Fruit fly (Drosophila melanogaster): Measurements from ENCODE around the gene Nepl21.
A peak's percentile ranks its signal among the peaks of the same experiment; 100 is the strongest.

The Nepl21 gene

DNA sequence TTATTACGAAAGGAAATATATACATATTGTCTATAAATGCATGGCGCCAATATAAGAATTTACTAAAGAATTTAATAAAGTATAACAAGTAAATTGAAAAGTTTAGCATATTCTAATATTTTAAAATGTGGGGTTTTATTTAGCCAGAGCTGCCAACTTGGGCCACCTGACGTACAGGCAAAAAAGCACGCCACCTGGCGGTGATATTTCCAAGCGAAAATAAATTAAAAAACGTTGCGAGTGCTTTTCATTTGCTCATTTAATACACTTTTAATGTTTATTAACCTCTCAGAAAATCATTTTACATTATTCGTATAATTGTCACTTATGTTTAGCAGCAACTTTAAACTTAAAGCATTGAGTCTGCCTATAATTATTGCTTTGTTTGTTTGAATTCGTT is 13.1 kb upstream of the Nepl21 start:
- TF ChIP-seq CG7101 (tag; optimal IDR thresholded peaks at IDR 0.05) = no peak
- TF ChIP-seq ovo (GFP tag; optimal IDR thresholded peaks at IDR 0.05) = no peak
- peak; percentile 56 for TF ChIP-seq kay (GFP tag; ENCODE audit: borderline replicate concordance)

DNA sequence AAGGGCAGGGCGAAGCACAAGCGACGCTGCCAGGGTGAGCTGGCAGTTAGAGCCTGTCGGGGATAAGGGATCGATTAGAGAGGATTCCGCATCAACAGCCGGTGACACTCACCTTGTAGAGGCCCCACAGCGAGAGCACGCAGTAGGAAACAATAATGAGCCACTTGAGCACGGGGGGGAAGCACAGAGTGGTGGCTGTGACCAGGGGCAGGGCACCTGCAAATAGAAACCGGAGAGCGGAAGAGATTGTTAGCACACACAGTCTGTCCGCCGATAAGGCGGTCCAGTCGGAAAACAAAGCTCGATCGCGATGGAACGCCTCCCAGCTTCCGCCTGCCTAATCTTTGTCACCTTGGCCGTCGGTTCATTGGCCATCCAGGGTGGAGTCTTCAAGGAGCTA is 10.9 kb upstream of the Nepl21 start, which contains the start of gene Nepl17:
TSS of gene Nepl17 (plus strand) at position 301 of the 400 bp plus-strand sequence.
- TF ChIP-seq CG5204 (GFP tag; optimal IDR thresholded peaks at IDR 0.05) = no peak
- TF ChIP-seq CG7045 (GFP tag; optimal IDR thresholded peaks at IDR 0.05) = no peak
- TF ChIP-seq Hr96 (GFP tag; optimal IDR thresholded peaks at IDR 0.05) = no peak
- no peak for TF ChIP-seq Clk (GFP tag; optimal IDR thresholded peaks at IDR 0.05)
- TF ChIP-seq CG7101 (tag; optimal IDR thresholded peaks at IDR 0.05) = no peak
- no peak for TF ChIP-seq pad (GFP tag; optimal IDR thresholded peaks at IDR 0.05)
- TF ChIP-seq ovo (GFP tag; optimal IDR thresholded peaks at IDR 0.05) = no peak
- no peak for TF ChIP-seq kay (GFP tag; ENCODE audit: borderline replicate concordance)
- no peak for TF ChIP-seq CG12768 (GFP tag; optimal IDR thresholded peaks at IDR 0.05)
- TF ChIP-seq CG1620 (GFP tag; optimal IDR thresholded peaks at IDR 0.05) = no peak
- no peak for TF ChIP-seq cic (GFP tag; optimal IDR thresholded peaks at IDR 0.05)
- TF ChIP-seq tj (GFP tag; optimal IDR thresholded peaks at IDR 0.05) = no peak
- no peak for TF ChIP-seq CG14711 (tag; optimal IDR thresholded peaks at IDR 0.05)
- no peak for TF ChIP-seq Crg-1 (GFP tag; optimal IDR thresholded peaks at IDR 0.05)
- no peak for TF ChIP-seq cnc (optimal IDR thresholded peaks at IDR 0.05)

DNA sequence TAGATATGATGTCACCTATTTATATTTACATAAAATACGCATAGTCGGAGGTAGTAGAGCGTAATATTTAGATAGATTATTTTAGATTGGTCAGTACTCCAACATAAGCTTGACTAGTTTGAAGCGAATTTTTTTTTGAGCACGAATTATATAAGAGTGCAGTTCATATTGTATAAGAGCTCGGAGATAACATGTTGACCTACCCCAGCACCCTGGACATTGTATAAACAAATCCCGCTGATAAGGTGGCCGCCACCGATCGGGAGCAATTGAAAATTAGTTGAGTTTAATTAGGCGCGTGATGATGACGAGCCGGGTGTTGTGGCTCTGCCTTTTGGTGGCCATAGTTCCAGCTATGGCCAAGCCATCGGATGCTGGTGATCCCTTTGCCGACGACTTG is 8.1 kb upstream of the Nepl21 start, which contains the start of gene Nepl18:
TSS of gene Nepl18 (plus strand) at position 277 of the 400 bp plus-strand sequence.
- no peak for TF ChIP-seq cic (GFP tag; optimal IDR thresholded peaks at IDR 0.05)
- no peak for TF ChIP-seq CG7101 (tag; optimal IDR thresholded peaks at IDR 0.05)
- TF ChIP-seq Crg-1 (GFP tag; optimal IDR thresholded peaks at IDR 0.05) = no peak
- TF ChIP-seq cnc (optimal IDR thresholded peaks at IDR 0.05) = no peak
- no peak for TF ChIP-seq CG5204 (GFP tag; optimal IDR thresholded peaks at IDR 0.05)
- no peak for TF ChIP-seq CG1620 (GFP tag; optimal IDR thresholded peaks at IDR 0.05)
- no peak for TF ChIP-seq pad (GFP tag; optimal IDR thresholded peaks at IDR 0.05)
- no peak for TF ChIP-seq CG33017 (tag; optimal IDR thresholded peaks at IDR 0.05)
- TF ChIP-seq CG7045 (GFP tag; optimal IDR thresholded peaks at IDR 0.05) = no peak
- TF ChIP-seq Clk (GFP tag; optimal IDR thresholded peaks at IDR 0.05) = no peak
- TF ChIP-seq CG14711 (tag; optimal IDR thresholded peaks at IDR 0.05) = no peak
- no peak for TF ChIP-seq Hr96 (GFP tag; optimal IDR thresholded peaks at IDR 0.05)
- TF ChIP-seq bab1 (GFP tag; optimal IDR thresholded peaks at IDR 0.05) = no peak
- no peak for TF ChIP-seq CG12768 (GFP tag; optimal IDR thresholded peaks at IDR 0.05)
- no peak for TF ChIP-seq kay (GFP tag; ENCODE audit: borderline replicate concordance)
- TF ChIP-seq Mnt (GFP tag; optimal IDR thresholded peaks at IDR 0.05) = no peak
- no peak for TF ChIP-seq ovo (GFP tag; optimal IDR thresholded peaks at IDR 0.05)
- no peak for TF ChIP-seq tj (GFP tag; optimal IDR thresholded peaks at IDR 0.05)
- no peak for TF ChIP-seq CG11617 (GFP tag; optimal IDR thresholded peaks at IDR 0.05)
- no peak for TF ChIP-seq toe (GFP tag; optimal IDR thresholded peaks at IDR 0.05)

DNA sequence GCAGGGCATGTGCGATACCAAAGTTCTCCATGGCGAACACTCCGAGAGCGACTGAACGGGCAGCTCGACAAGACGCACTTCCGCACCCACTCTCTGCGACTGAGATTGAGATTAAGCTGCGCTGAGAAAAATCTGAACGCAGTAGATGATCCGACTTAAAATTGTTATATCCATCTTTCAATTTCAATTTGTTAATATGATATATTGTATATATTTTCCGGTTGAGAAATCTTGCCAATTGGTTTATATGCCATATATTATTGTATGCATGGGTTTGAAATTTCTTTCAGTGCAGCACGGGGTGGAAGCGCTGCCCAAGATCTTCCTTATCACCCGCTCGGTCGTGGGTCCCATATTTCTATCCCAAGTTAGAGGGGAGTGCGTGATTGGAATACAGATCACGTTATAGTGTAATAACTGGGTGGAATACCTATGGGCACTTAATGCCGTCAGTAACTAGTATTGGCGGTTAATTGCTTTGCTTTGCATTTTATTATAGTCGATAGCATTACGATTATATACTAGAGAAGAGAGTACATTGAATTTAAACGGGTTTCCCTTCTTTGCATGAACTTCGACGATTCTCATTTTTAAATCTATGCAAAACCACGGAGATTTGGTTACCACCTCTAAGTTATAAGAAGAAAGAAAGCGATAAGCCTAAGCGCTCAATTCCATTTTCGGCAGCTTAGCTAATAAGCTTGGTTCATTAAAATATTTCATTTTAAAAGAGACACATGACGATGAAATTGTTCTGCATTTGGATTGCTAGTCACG is 3.2 kb upstream of the Nepl21 start, which contains the start of the genes Nepl19 and Nepl20:
TSS of gene Nepl19 (minus strand) at position 57 of the 777 bp plus-strand sequence.
TSS of gene Nepl20 (plus strand) at position 727 of the 777 bp plus-strand sequence.
- TF ChIP-seq cic (GFP tag; optimal IDR thresholded peaks at IDR 0.05) (peak; percentile 74), ovo (GFP tag; optimal IDR thresholded peaks at IDR 0.05) (no peak), Hr96 (GFP tag; optimal IDR thresholded peaks at IDR 0.05) (peak; percentile 61), CG12768 (GFP tag; optimal IDR thresholded peaks at IDR 0.05) (peak; percentile 95), Mnt (GFP tag; optimal IDR thresholded peaks at IDR 0.05) (peak; percentile 58), CG33017 (tag; optimal IDR thresholded peaks at IDR 0.05) (peak; percentile 92), CG5204 (GFP tag; optimal IDR thresholded peaks at IDR 0.05) (peak; percentile 76), kay (GFP tag; ENCODE audit: borderline replicate concordance) (no peak), tj (GFP tag; optimal IDR thresholded peaks at IDR 0.05) (peak; percentile 68), toe (GFP tag; optimal IDR thresholded peaks at IDR 0.05) (peak; percentile 70), pad (GFP tag; optimal IDR thresholded peaks at IDR 0.05) (peak; percentile 65), CG7045 (GFP tag; optimal IDR thresholded peaks at IDR 0.05) (peak; percentile 83), bab1 (GFP tag; optimal IDR thresholded peaks at IDR 0.05) (no peak), Crg-1 (GFP tag; optimal IDR thresholded peaks at IDR 0.05) (peak; percentile 58), CG7101 (tag; optimal IDR thresholded peaks at IDR 0.05) (peak; percentile 85), CG1620 (GFP tag; optimal IDR thresholded peaks at IDR 0.05) (peak; percentile 20), cnc (optimal IDR thresholded peaks at IDR 0.05) (no peak), CG11617 (GFP tag; optimal IDR thresholded peaks at IDR 0.05) (peak; percentile 80), Clk (GFP tag; optimal IDR thresholded peaks at IDR 0.05) (peak; percentile 85), CG14711 (tag; optimal IDR thresholded peaks at IDR 0.05) (peak; percentile 79)

DNA sequence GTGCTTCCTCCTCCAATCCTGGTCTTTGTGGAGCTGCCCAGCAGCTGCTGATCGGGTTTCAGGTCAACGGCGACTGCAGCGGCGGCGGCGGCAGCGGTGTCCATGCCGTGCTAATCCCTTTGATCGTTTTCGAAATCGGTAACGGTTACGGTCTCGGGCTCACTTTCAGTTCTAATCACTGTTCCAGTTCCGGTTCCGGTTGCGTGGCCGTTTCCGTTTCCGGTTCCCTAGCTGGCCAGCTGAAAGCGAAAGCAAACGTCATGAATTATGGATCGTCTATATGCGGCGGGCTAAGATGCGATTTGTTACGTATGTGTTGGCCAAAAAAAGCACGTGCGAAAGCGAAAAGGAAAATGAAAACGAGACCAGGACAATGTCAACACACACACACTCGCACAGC is 3.3 kb downstream of the Nepl21 start:
- TF ChIP-seq kay (GFP tag; ENCODE audit: borderline replicate concordance) (no peak), pad (GFP tag; optimal IDR thresholded peaks at IDR 0.05) (no peak), CG33017 (tag; optimal IDR thresholded peaks at IDR 0.05) (no peak), Crg-1 (GFP tag; optimal IDR thresholded peaks at IDR 0.05) (no peak), toe (GFP tag; optimal IDR thresholded peaks at IDR 0.05) (no peak), cnc (optimal IDR thresholded peaks at IDR 0.05) (no peak), CG5204 (GFP tag; optimal IDR thresholded peaks at IDR 0.05) (no peak), CG1620 (GFP tag; optimal IDR thresholded peaks at IDR 0.05) (no peak), ovo (GFP tag; optimal IDR thresholded peaks at IDR 0.05) (no peak), Hr96 (GFP tag; optimal IDR thresholded peaks at IDR 0.05) (no peak), CG7045 (GFP tag; optimal IDR thresholded peaks at IDR 0.05) (no peak), CG11617 (GFP tag; optimal IDR thresholded peaks at IDR 0.05) (no peak), CG12768 (GFP tag; optimal IDR thresholded peaks at IDR 0.05) (no peak)
